Fruit fly (Drosophila melanogaster): ENCODE data around the gene Ref1.

The Ref1 gene

dm6 chr3R:7080157-7080916, at the start of gene Ref1:
Ref1 (minus strand) TSS chr3R:7080387.
- TF ChIP-seq Pif1A (GFP tag; optimal IDR thresholded peaks at IDR 0.05) (no peak), rn (GFP tag; IDR thresholded peaks at IDR 0.05) (no peak), CG12605 (GFP tag; IDR thresholded peaks at IDR 0.05) (no peak), CG15710 (tag; optimal IDR thresholded peaks at IDR 0.05) (no peak)

- no peak for TF ChIP-seq Ets98B (GFP tag; IDR thresholded peaks at IDR 0.05)
- no peak for TF ChIP-seq Pif1A (GFP tag; optimal IDR thresholded peaks at IDR 0.05)
- peak; percentile 21; the same call in 1 of the 2 replicates for TF ChIP-seq CG12605 (GFP tag; IDR thresholded peaks at IDR 0.05)
Observed at dm6 chr3R:7129280-7130069, 49.3 kb upstream of the Ref1 start, which contains the start of gene CG31248. CG31248 (plus strand) TSS chr3R:7129320.

- peak; percentile 80 for TF ChIP-seq CG15710 (tag; optimal IDR thresholded peaks at IDR 0.05)
- TF ChIP-seq Pif1A (GFP tag; optimal IDR thresholded peaks at IDR 0.05), result peak; percentile 76
- TF ChIP-seq CG9948 (tag; optimal IDR thresholded peaks at IDR 0.05), result peak; percentile 67
- TF ChIP-seq Pif1B (GFP tag; optimal IDR thresholded peaks at IDR 0.05), result peak; percentile 84
- TF ChIP-seq CG17806 (tag; optimal IDR thresholded peaks at IDR 0.05), result peak; percentile 80
- no peak for TF ChIP-seq EcR (GFP tag; optimal IDR thresholded peaks at IDR 0.05)
- peak; percentile 75 for TF ChIP-seq Snoo (tag; optimal IDR thresholded peaks at IDR 0.05)
- peak; percentile 10 for TF ChIP-seq D1 (tag; optimal IDR thresholded peaks at IDR 0.05)
- peak; percentile 93; the same call in 2 of the 3 replicates for TF ChIP-seq CG4496 (GFP tag; IDR thresholded peaks at IDR 0.05)
- no peak for TF ChIP-seq CG14655 (GFP tag; optimal IDR thresholded peaks at IDR 0.05)
- TF ChIP-seq CG10348 (GFP tag; IDR thresholded peaks at IDR 0.05), result no peak
- TF ChIP-seq CG12605 (GFP tag; IDR thresholded peaks at IDR 0.05), result peak; percentile 76
- peak; percentile 78 for TF ChIP-seq CG8301 (tag; optimal IDR thresholded peaks at IDR 0.05)
- TF ChIP-seq fd96Ca (GFP tag; IDR thresholded peaks at IDR 0.05), result no peak
- TF ChIP-seq gl (tag; optimal IDR thresholded peaks at IDR 0.05), result peak; percentile 56
- peak; percentile 61 for TF ChIP-seq CG34367 (tag; optimal IDR thresholded peaks at IDR 0.05)
- peak; percentile 77 for TF ChIP-seq CG8159 (tag; optimal IDR thresholded peaks at IDR 0.05)
- no peak for TF ChIP-seq CG13204 (GFP tag; optimal IDR thresholded peaks at IDR 0.05)
- TF ChIP-seq Ets98B (GFP tag; IDR thresholded peaks at IDR 0.05), result peak; percentile 91
- peak; percentile 79 for TF ChIP-seq rn (GFP tag; IDR thresholded peaks at IDR 0.05)
- peak; percentile 77 for TF ChIP-seq CG32121 (GFP tag; IDR thresholded peaks at IDR 0.05)
Observed at dm6 chr3R:7127966-7128365, 47.8 kb upstream of the Ref1 start, which contains the start of gene CG10068. CG10068 (minus strand) TSS chr3R:7128027.

DNA sequence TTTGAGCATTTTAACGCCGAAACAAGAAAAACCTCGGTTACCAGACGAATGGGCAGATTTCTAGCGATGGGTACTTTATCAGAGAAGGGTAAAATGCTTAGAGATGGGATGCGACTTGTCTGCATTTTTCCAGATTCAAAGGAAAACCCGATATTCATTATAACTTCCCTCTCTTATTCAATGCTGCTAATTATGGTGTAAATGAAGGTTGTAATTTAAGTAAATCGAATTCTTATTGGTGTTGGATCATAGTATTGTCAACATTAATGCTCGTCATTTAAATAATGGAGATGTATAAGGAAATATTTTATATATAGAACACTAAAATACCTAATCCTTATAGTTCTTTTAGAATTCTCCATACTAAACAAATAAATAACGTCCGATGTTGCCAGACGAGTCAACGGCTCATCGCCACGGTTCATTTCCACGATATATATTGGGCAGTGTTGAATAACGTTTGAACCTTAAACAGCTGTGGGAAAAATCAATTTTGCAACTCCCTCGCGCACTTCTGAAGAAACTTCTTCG, 44.0 kb upstream of the Ref1 start, which contains the start of the genes Alh and CG10098:
TSS of gene Alh (minus strand) at position 77 of the 531 bp plus-strand sequence.
TSS of gene CG10098 (plus strand) at position 440 of the 531 bp plus-strand sequence.
- TF ChIP-seq fd96Ca (GFP tag; IDR thresholded peaks at IDR 0.05) (no peak; the same call in 2 of the 3 replicates), Pif1A (GFP tag; optimal IDR thresholded peaks at IDR 0.05) (peak; percentile 83), CG17806 (tag; optimal IDR thresholded peaks at IDR 0.05) (peak; percentile 59), CG32121 (GFP tag; IDR thresholded peaks at IDR 0.05) (0 out of 2 replicates have a peak, but pooled peaks have one; percentile 58), CG34367 (tag; optimal IDR thresholded peaks at IDR 0.05) (peak; percentile 49), rn (GFP tag; IDR thresholded peaks at IDR 0.05) (peak; percentile 64), gl (tag; optimal IDR thresholded peaks at IDR 0.05) (no peak), CG15710 (tag; optimal IDR thresholded peaks at IDR 0.05) (peak; percentile 75), Pif1B (GFP tag; optimal IDR thresholded peaks at IDR 0.05) (peak; percentile 45), CG4496 (GFP tag; IDR thresholded peaks at IDR 0.05) (peak; percentile 77), CG14655 (GFP tag; optimal IDR thresholded peaks at IDR 0.05) (peak; percentile 78), CG12605 (GFP tag; IDR thresholded peaks at IDR 0.05) (0 out of 2 replicates have a peak, but pooled peaks have one; percentile 10), CG8159 (tag; optimal IDR thresholded peaks at IDR 0.05) (peak; percentile 71), Ets98B (GFP tag; IDR thresholded peaks at IDR 0.05) (peak; percentile 26; the same call in 1 of the 2 replicates), CG9948 (tag; optimal IDR thresholded peaks at IDR 0.05) (peak; percentile 66), Snoo (tag; optimal IDR thresholded peaks at IDR 0.05) (peak; percentile 57), CG13204 (GFP tag; optimal IDR thresholded peaks at IDR 0.05) (no peak), CG10348 (GFP tag; IDR thresholded peaks at IDR 0.05) (no peak), EcR (GFP tag; optimal IDR thresholded peaks at IDR 0.05) (no peak), D1 (tag; optimal IDR thresholded peaks at IDR 0.05) (no peak), CG8301 (tag; optimal IDR thresholded peaks at IDR 0.05) (peak; percentile 58)

DNA sequence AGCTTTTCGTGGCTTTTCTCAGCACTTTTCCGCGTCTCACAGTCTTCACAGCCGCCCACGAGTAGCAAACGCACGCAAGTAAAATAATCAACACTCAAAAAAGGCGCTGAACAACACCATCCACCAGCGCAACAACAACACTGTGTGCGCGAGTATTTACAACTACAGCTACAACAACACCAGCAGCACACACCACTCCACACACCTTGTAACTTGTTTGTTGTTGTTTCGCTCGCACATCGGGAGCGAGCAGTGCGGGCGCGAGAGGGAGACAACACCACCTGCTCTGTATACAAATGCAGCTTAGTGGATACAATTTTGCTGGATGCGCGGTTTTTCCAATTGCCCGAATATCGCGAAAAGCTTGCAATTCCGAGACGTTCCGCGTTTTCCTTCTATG, 43.5 kb upstream of the Ref1 start:
- TF ChIP-seq CG10348 (GFP tag; IDR thresholded peaks at IDR 0.05), result no peak
- TF ChIP-seq EcR (GFP tag; optimal IDR thresholded peaks at IDR 0.05), result peak; percentile 74

Data from whole organism, pupa.